Fruit fly (Drosophila melanogaster) whole organism, embryonic: ENCODE data around the gene scrt.
A peak's percentile ranks its signal among the peaks of the same experiment; 100 is the strongest.

Experiments
- Ada2b ChIP-seq: fragments of 200-800 bp; sonication (Bioruptor generic); IDR thresholded peaks from 2 replicates; pipeline ENCODE4 v1.3.6; 2022; ENCODE audit warnings: missing biosample characterization, missing genetic modification characterization
- CG12104 ChIP-seq: fragments of 200-800 bp; sonication (Bioruptor generic); optimal IDR thresholded peaks from 3 replicates; lab custom pipeline; 2016; ENCODE audit warnings: missing biosample characterization, missing genetic modification characterization
- CG12236 ChIP-seq: fragments of 200-800 bp; sonication (Bioruptor generic); optimal IDR thresholded peaks from 2 replicates; lab custom pipeline; 2016; ENCODE audit warnings: missing biosample characterization, missing genetic modification characterization
- CG12942 ChIP-seq: fragments of 200-800 bp; sonication (Bioruptor generic); optimal IDR thresholded peaks from 3 replicates; lab custom pipeline; 2016; ENCODE audit warnings: missing biosample characterization, missing genetic modification characterization
- CG13775 ChIP-seq: fragments of 200-800 bp; sonication (Bioruptor generic); optimal IDR thresholded peaks from 3 replicates; lab custom pipeline; 2017; ENCODE audit warnings: missing biosample characterization, mild to moderate bottlenecking, missing genetic modification characterization
- CG17361 ChIP-seq: fragments of 200-800 bp; sonication (Bioruptor generic); IDR thresholded peaks from 3 replicates; pipeline ENCODE4 v1.3.6; 2022; ENCODE audit warnings: missing biosample characterization, missing genetic modification characterization
- CG17612 ChIP-seq: fragments of 200-800 bp; sonication (Bioruptor generic); IDR thresholded peaks from 2 replicates; pipeline ENCODE4 v1.3.6; 2022; ENCODE audit warnings: missing biosample characterization, missing genetic modification characterization
- CG18011 ChIP-seq: fragments of 200-800 bp; sonication (Bioruptor generic); optimal IDR thresholded peaks from 2 replicates; lab custom pipeline; 2017; ENCODE audit warnings: missing biosample characterization, missing genetic modification characterization, mild to moderate bottlenecking, moderate library complexity, missing genotype
- CG30403 ChIP-seq: fragments of 200-800 bp; sonication (Bioruptor generic); optimal IDR thresholded peaks from 3 replicates; lab custom pipeline; 2016; ENCODE audit warnings: missing biosample characterization, missing genetic modification characterization
- CG3065 ChIP-seq: fragments of 200-800 bp; sonication (Bioruptor generic); optimal IDR thresholded peaks from 2 replicates; lab custom pipeline; 2016; ENCODE audit warnings: missing biosample characterization, missing genetic modification characterization
- CG31388 ChIP-seq: fragments of 200-800 bp; sonication (Bioruptor generic); optimal IDR thresholded peaks from 2 replicates; lab custom pipeline; 2016; ENCODE audit warnings: missing biosample characterization, missing genetic modification characterization
- CG32767 ChIP-seq: fragments of 200-800 bp; sonication (Bioruptor generic); IDR thresholded peaks from 2 replicates; pipeline ENCODE4 v1.3.6; 2022; ENCODE audit warnings: missing biosample characterization, missing genetic modification characterization
- CG34376 ChIP-seq: fragments of 200-800 bp; sonication (Bioruptor generic); optimal IDR thresholded peaks from 2 replicates; lab custom pipeline; 2018; ENCODE audit warnings: missing biosample characterization, mild to moderate bottlenecking, missing genetic modification characterization
- CG34422 ChIP-seq: fragments of 200-800 bp; sonication (Bioruptor generic); IDR thresholded peaks from 3 replicates; pipeline ENCODE4 v1.3.6; 2022; ENCODE audit warnings: missing biosample characterization, missing genetic modification characterization
- CG3847 ChIP-seq: fragments of 200-800 bp; sonication (Bioruptor generic); IDR thresholded peaks from 2 replicates; pipeline ENCODE4 v1.3.6; 2022; ENCODE audit warnings: missing biosample characterization, missing genetic modification characterization
- CG6254 ChIP-seq: fragments of 200-800 bp; sonication (Bioruptor generic); optimal IDR thresholded peaks from 3 replicates; lab custom pipeline; 2017; ENCODE audit warnings: mild to moderate bottlenecking, missing biosample characterization, missing genetic modification reagents, missing genetic modification characterization
- CG6854 ChIP-seq: fragments of 200-800 bp; sonication (Bioruptor generic); optimal IDR thresholded peaks from 3 replicates; lab custom pipeline; 2017; ENCODE audit warnings: missing biosample characterization, mild to moderate bottlenecking, missing genetic modification characterization
- CG7556 ChIP-seq: fragments of 200-800 bp; sonication (Bioruptor generic); optimal IDR thresholded peaks from 2 replicates; lab custom pipeline; 2017; ENCODE audit warnings: missing biosample characterization, mild to moderate bottlenecking, missing genetic modification characterization
- CG7987 ChIP-seq: fragments of 200-800 bp; sonication (Bioruptor generic); optimal IDR thresholded peaks from 2 replicates; lab custom pipeline; 2018; ENCODE audit warnings: missing biosample characterization, mild to moderate bottlenecking, missing genetic modification characterization, moderate library complexity
- CG8281 ChIP-seq: fragments of 200-800 bp; sonication (Bioruptor generic); optimal IDR thresholded peaks from 2 replicates; lab custom pipeline; 2018; ENCODE audit warnings: missing biosample characterization, mild to moderate bottlenecking, missing genetic modification characterization, moderate library complexity
- CG9215 ChIP-seq: fragments of 200-800 bp; sonication (Bioruptor generic); IDR thresholded peaks from 2 replicates; pipeline ENCODE4 v1.3.6; 2022; ENCODE audit warnings: missing biosample characterization, missing genetic modification characterization
- CkIIα-i1 ChIP-seq: fragments of 200-800 bp; sonication (Bioruptor generic); IDR thresholded peaks from 2 replicates; pipeline ENCODE4 v1.3.6; 2022; ENCODE audit warnings: missing biosample characterization, missing genetic modification characterization
- E2f2 ChIP-seq: fragments of 200-800 bp; sonication (Bioruptor generic); IDR thresholded peaks from 2 replicates; pipeline ENCODE4 v1.3.6; 2022; ENCODE audit warnings: missing biosample characterization, missing genetic modification characterization
- Fer1 ChIP-seq: fragments of 200-800 bp; sonication (Bioruptor generic); optimal IDR thresholded peaks from 2 replicates; lab custom pipeline; 2017; ENCODE audit warnings: missing biosample characterization, mild to moderate bottlenecking, missing genetic modification characterization
- HLH3B ChIP-seq: fragments of 200-800 bp; sonication (Bioruptor generic); IDR thresholded peaks from 2 replicates; pipeline ENCODE4 v1.3.6; 2022; ENCODE audit warnings: missing biosample characterization, missing genetic modification characterization
- Hand ChIP-seq: fragments of 200-800 bp; sonication (Bioruptor generic); optimal IDR thresholded peaks from 2 replicates; lab custom pipeline; 2017; ENCODE audit warnings: mild to moderate bottlenecking, missing biosample characterization, missing genetic modification reagents, missing genetic modification characterization
- Hr51 ChIP-seq, 2 experiments: fragments of 200-800 bp; sonication (Bioruptor generic); optimal IDR thresholded peaks; 2 replicates in 1 of 2; 3 replicates in 1 of 2; lab custom pipeline; 2016 to 2018; ENCODE audit warnings: missing biosample characterization in 2 of 2, missing genetic modification characterization in 2 of 2, mild to moderate bottlenecking in 1 of 2, moderate library complexity in 1 of 2
- Med ChIP-seq: fragments of 200-800 bp; sonication (Bioruptor generic); peaks from one replicate; lab custom pipeline; 2016; ENCODE audit warnings: missing biosample characterization, missing genetic modification characterization, mild to moderate bottlenecking, inconsistent platforms, moderate library complexity
- NfI ChIP-seq: fragments of 200-800 bp; sonication (Bioruptor generic); optimal IDR thresholded peaks from 3 replicates; lab custom pipeline; 2018; ENCODE audit warnings: missing biosample characterization, mild to moderate bottlenecking, missing genetic modification characterization, moderate library complexity
- Ssrp ChIP-seq: fragments of 200-800 bp; sonication (Bioruptor generic); optimal IDR thresholded peaks from 2 replicates; lab custom pipeline; 2018; ENCODE audit warnings: missing biosample characterization, mild to moderate bottlenecking, missing genetic modification characterization, moderate library complexity
- Xrp1 ChIP-seq: fragments of 200-800 bp; sonication (Bioruptor generic); IDR thresholded peaks from 2 replicates; pipeline ENCODE4 v1.3.6; 2022; ENCODE audit warnings: missing biosample characterization, missing genetic modification characterization
- ara ChIP-seq: fragments of 200-800 bp; sonication (Bioruptor generic); IDR thresholded peaks from 2 replicates; pipeline ENCODE4 v1.3.6; 2022; ENCODE audit warnings: missing biosample characterization, missing genetic modification characterization
- bbx ChIP-seq: fragments of 200-800 bp; sonication (Bioruptor generic); IDR thresholded peaks from 2 replicates; pipeline ENCODE4 v1.3.6; 2022; ENCODE audit warnings: missing biosample characterization, missing genetic modification characterization; ENCODE audit not compliant: partially characterized antibody
- bcd ChIP-seq: fragments of 200-800 bp; sonication (Bioruptor generic); optimal IDR thresholded peaks from 2 replicates; lab custom pipeline; 2017; ENCODE audit warnings: missing biosample characterization, mild to moderate bottlenecking, missing genetic modification characterization
- chif ChIP-seq, 2 experiments: fragments of 200-800 bp; sonication (Bioruptor generic); optimal IDR thresholded peaks; 3 replicates each; lab custom pipeline; 2016; ENCODE audit warnings: missing biosample characterization in 2 of 2, missing genetic modification characterization in 2 of 2
- gem ChIP-seq: fragments of 200-800 bp; sonication (Bioruptor generic); optimal IDR thresholded peaks from 2 replicates; lab custom pipeline; 2019; ENCODE audit warnings: missing biosample characterization, mild to moderate bottlenecking, missing genetic modification characterization, moderate library complexity
- gsb ChIP-seq: fragments of 200-800 bp; sonication (Bioruptor generic); IDR thresholded peaks from 2 replicates; pipeline ENCODE4 v1.3.6; 2022; ENCODE audit warnings: missing biosample characterization, missing genetic modification characterization
- ind ChIP-seq: fragments of 200-800 bp; sonication (Bioruptor generic); optimal IDR thresholded peaks from 3 replicates; lab custom pipeline; 2016; ENCODE audit warnings: missing biosample characterization, missing genetic modification characterization
- jing ChIP-seq: fragments of 200-800 bp; sonication (Bioruptor generic); optimal IDR thresholded peaks from 2 replicates; lab custom pipeline; 2018; ENCODE audit warnings: missing biosample characterization, mild to moderate bottlenecking, missing genetic modification characterization
- mam ChIP-seq: fragments of 200-800 bp; sonication (Bioruptor generic); optimal IDR thresholded peaks from 3 replicates; lab custom pipeline; 2016; ENCODE audit warnings: missing biosample characterization, missing genetic modification characterization
- mld ChIP-seq: fragments of 200-800 bp; sonication (Bioruptor generic); IDR thresholded peaks from 3 replicates; pipeline ENCODE4 v1.3.6; 2022; ENCODE audit warnings: missing biosample characterization, missing genetic modification characterization; ENCODE audit not compliant: partially characterized antibody
- nerfin-1 ChIP-seq: fragments of 200-800 bp; sonication (Bioruptor generic); optimal IDR thresholded peaks from 3 replicates; lab custom pipeline; 2019; ENCODE audit warnings: missing biosample characterization, mild to moderate bottlenecking, missing genetic modification characterization, moderate library complexity
- pb ChIP-seq: fragments of 200-800 bp; sonication (Bioruptor generic); optimal IDR thresholded peaks from 3 replicates; lab custom pipeline; 2016; ENCODE audit warnings: missing biosample characterization, missing genetic modification characterization
- pita ChIP-seq: fragments of 200-800 bp; sonication (Bioruptor generic); optimal IDR thresholded peaks from 2 replicates; lab custom pipeline; 2017; ENCODE audit warnings: missing biosample characterization, mild to moderate bottlenecking, missing genetic modification characterization
- run ChIP-seq: fragments of 200-800 bp; sonication (Bioruptor generic); optimal IDR thresholded peaks from 3 replicates; lab custom pipeline; 2018; ENCODE audit warnings: missing biosample characterization, mild to moderate bottlenecking, missing genetic modification characterization
- sc ChIP-seq, 3 experiments: fragments of >200 bp in 2 of 3; fragments of 200-800 bp in 1 of 3; sonication (Bioruptor generic) in 1 of 3; optimal IDR thresholded peaks; 2 replicates in 2 of 3; 3 replicates in 1 of 3; lab custom pipeline; 2017; ENCODE audit warnings: mild to moderate bottlenecking in 1 of 3, missing biosample characterization in 1 of 3, missing genetic modification characterization in 1 of 3, missing genetic modification reagents in 1 of 3
- slbo ChIP-seq: fragments of 200-800 bp; sonication (Bioruptor generic); IDR thresholded peaks from 2 replicates; pipeline ENCODE4 v1.3.6; 2022; ENCODE audit warnings: missing biosample characterization, missing genetic modification characterization
- sob ChIP-seq: fragments of 200-800 bp; sonication (Bioruptor generic); IDR thresholded peaks from 2 replicates; pipeline ENCODE4 v1.3.6; 2022; ENCODE audit warnings: missing biosample characterization, missing genetic modification characterization
- tll ChIP-seq, 2 experiments: fragments of 200-800 bp in 1 of 2; fragments of >200 bp in 1 of 2; sonication (Bioruptor generic) in 1 of 2; optimal IDR thresholded peaks; 2 replicates each; lab custom pipeline; 2017 to 2019; ENCODE audit warnings: missing biosample characterization in 2 of 2, missing genetic modification characterization in 2 of 2, mild to moderate bottlenecking in 1 of 2, moderate library complexity in 1 of 2
- tup ChIP-seq: fragments of 200-800 bp; sonication (Bioruptor generic); optimal IDR thresholded peaks from 2 replicates; lab custom pipeline; 2016; ENCODE audit warnings: missing biosample characterization, mild to moderate bottlenecking, missing genetic modification characterization, moderate library complexity
- tx ChIP-seq: fragments of 200-800 bp; sonication (Bioruptor generic); optimal IDR thresholded peaks from 2 replicates; lab custom pipeline; 2016; ENCODE audit warnings: missing biosample characterization, missing genetic modification characterization

scrt gene

DNA sequence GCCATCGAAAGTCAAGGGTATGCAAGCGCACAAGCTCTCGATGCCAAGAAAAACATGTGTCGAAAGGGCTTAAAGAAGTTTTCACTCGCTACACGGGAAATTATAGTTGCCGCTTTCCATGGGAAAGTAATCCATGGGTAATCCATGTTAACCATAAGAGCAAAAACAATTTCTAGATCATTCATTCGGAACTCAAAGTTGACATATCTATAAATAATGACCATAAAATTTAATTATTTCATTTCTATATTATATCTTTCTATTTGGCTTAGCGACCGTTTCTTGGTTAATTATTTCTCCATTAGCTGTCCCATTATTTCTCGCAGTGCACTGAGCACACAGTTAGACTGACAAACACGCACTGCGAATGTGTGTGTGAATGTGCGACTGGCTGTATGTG is 17.0 kb downstream of the scrt start (continued):
- no peak for TF ChIP-seq run (tag; lab: Kevin White, UChicago)
- TF ChIP-seq chif (GFP tag; optimal IDR thresholded peaks at IDR 0.05; lab: Kevin White, UChicago) = no peak
- TF ChIP-seq jing (GFP tag; lab: Kevin White, UChicago) = peak; percentile 11
- no peak for TF ChIP-seq CG6254 (GFP tag; lab: Kevin White, UChicago)
- no peak for TF ChIP-seq pb (GFP tag; lab: Kevin White, UChicago)
- no peak for TF ChIP-seq tll (GFP tag; optimal IDR thresholded peaks at IDR 0.05; lab: Kevin White, UChicago)
- TF ChIP-seq mam = no peak
- peak; percentile 9 for TF ChIP-seq CG18011 (GFP tag; lab: Kevin White, UChicago)
- TF ChIP-seq mld (GFP tag; lab: Robert Waterston, UW) = no peak
- no peak for TF ChIP-seq CkIIα-i1 (GFP tag; lab: Robert Waterston, UW)
- no peak for TF ChIP-seq ara
- TF ChIP-seq Med (GFP tag; lab: Kevin White, UChicago) = no peak
- peak; percentile 40 for TF ChIP-seq bcd
- peak; percentile 33 for TF ChIP-seq Fer1 (GFP tag; lab: Kevin White, UChicago)
- no peak for TF ChIP-seq CG34376 (GFP tag; lab: Kevin White, UChicago)
- no peak for TF ChIP-seq CG3847 (GFP tag; lab: Robert Waterston, UW)
- TF ChIP-seq CG30403 (GFP tag; lab: Kevin White, UChicago) = peak; percentile 33
- TF ChIP-seq CG12104 = no peak
- no peak for TF ChIP-seq tx (GFP tag; lab: Kevin White, UChicago)
- TF ChIP-seq NfI (GFP tag; lab: Kevin White, UChicago) = peak; percentile 45
- TF ChIP-seq sob (GFP tag; lab: Robert Waterston, UW) = no peak
- TF ChIP-seq CG34422 (GFP tag; lab: Robert Waterston, UW) = no peak
- peak; percentile 72 for TF ChIP-seq CG7556 (GFP tag; lab: Kevin White, UChicago)
- TF ChIP-seq nerfin-1 (tag; lab: Kevin White, UChicago) = no peak
- no peak for TF ChIP-seq bbx
- peak in 1 of 2 experiments; percentile 57 for TF ChIP-seq Hr51 (GFP tag; optimal IDR thresholded peaks at IDR 0.05; lab: Kevin White, UChicago)
- TF ChIP-seq CG7987 (GFP tag; lab: Kevin White, UChicago) = no peak
- TF ChIP-seq CG17612 (GFP tag; lab: Robert Waterston, UW) = no peak
- TF ChIP-seq CG12236 (GFP tag; lab: Kevin White, UChicago) = no peak
- TF ChIP-seq CG13775 (GFP tag; lab: Kevin White, UChicago) = peak; percentile 38
- no peak for TF ChIP-seq CG8281 (tag; lab: Kevin White, UChicago)
- TF ChIP-seq slbo = peak; percentile 22; the same call in 1 of the 2 replicates
- TF ChIP-seq E2f2 (GFP tag; lab: Robert Waterston, UW) = no peak
- TF ChIP-seq HLH3B = no peak
- TF ChIP-seq CG6854 (GFP tag; lab: Kevin White, UChicago) = no peak
- peak; percentile 60 for TF ChIP-seq gem (tag; lab: Kevin White, UChicago)
- peak; percentile 41; the same call in 1 of the 2 replicates for TF ChIP-seq CG9215 (GFP tag; lab: Robert Waterston, UW)
- TF ChIP-seq CG17361 = peak; percentile 58; the same call in 1 of the 3 replicates
- no peak for TF ChIP-seq pita (GFP tag; lab: Kevin White, UChicago)
- TF ChIP-seq CG3065 (GFP tag; lab: Kevin White, UChicago) = no peak
- no peak for TF ChIP-seq Xrp1 (GFP tag; lab: Robert Waterston, UW)
- TF ChIP-seq sc (optimal IDR thresholded peaks at IDR 0.05; lab: Kevin White, UChicago) = no peak
- TF ChIP-seq sc (GFP tag; optimal IDR thresholded peaks at IDR 0.05; lab: Kevin White, UChicago) = no peak
- TF ChIP-seq CG12942 (GFP tag; lab: Kevin White, UChicago) = no peak
- TF ChIP-seq Hand = peak; percentile 75
- TF ChIP-seq ind = peak; percentile 5
- peak; percentile 36 for TF ChIP-seq Ssrp (tag; lab: Kevin White, UChicago)
- TF ChIP-seq CG31388 (GFP tag; lab: Kevin White, UChicago) = no peak
- TF ChIP-seq Ada2b = no peak
- TF ChIP-seq gsb = no peak
- TF ChIP-seq tup (GFP tag; lab: Kevin White, UChicago) = no peak
- no peak for TF ChIP-seq CG32767 (GFP tag; lab: Robert Waterston, UW)
